Fruit fly (Drosophila melanogaster) whole organism, wandering third instar larva: ENCODE measurements around the gene SIFaR.

Experiments
- CG32264 ChIP-seq: fragments of 200-800 bp; sonication (Bioruptor generic); optimal IDR thresholded peaks from 2 replicates; lab custom pipeline; 2016; ENCODE audit warnings: missing biosample characterization, missing genetic modification characterization
- Dfd ChIP-seq: fragments of >200 bp; optimal IDR thresholded peaks from 2 replicates; lab custom pipeline; 2017; ENCODE audit warnings: missing biosample characterization, missing genetic modification characterization
- Dif ChIP-seq: fragments of 200-275, 200-300 bp; sonication (Bioruptor generic); optimal IDR thresholded peaks from 2 replicates; lab custom pipeline; 2018; ENCODE audit warnings: missing biosample characterization, missing genetic modification characterization; ENCODE audit not compliant: partially characterized antibody
- Hr78 ChIP-seq: fragments of >200 bp; optimal IDR thresholded peaks from 2 replicates; lab custom pipeline; 2017; ENCODE audit warnings: missing biosample characterization, missing genetic modification characterization
- Myc ChIP-seq: fragments of >200 bp; optimal IDR thresholded peaks from 2 replicates; lab custom pipeline; 2017
- Rel ChIP-seq, 2 experiments: fragments of 200-800 bp; sonication (Bioruptor generic) in 1 of 2; optimal IDR thresholded peaks; 2 replicates in 1 of 2; 3 replicates in 1 of 2; lab custom pipeline; 2016 to 2019; ENCODE audit warnings: mild to moderate bottlenecking in 2 of 2, missing biosample characterization in 2 of 2, missing genetic modification characterization in 2 of 2, moderate library complexity in 1 of 2
- Vsx2 ChIP-seq: fragments of 200-300, 225-300 bp; sonication (Bioruptor generic); optimal IDR thresholded peaks from 2 replicates; lab custom pipeline; 2018; ENCODE audit warnings: missing biosample characterization, missing genetic modification characterization; ENCODE audit not compliant: partially characterized antibody
- dl ChIP-seq, 2 experiments: fragments of 175-275, 200-275 bp in 1 of 2; fragments of 200-275 bp in 1 of 2; sonication (Bioruptor generic); optimal IDR thresholded peaks; lab custom pipeline; 2018; ENCODE audit warnings: mild to moderate bottlenecking in 2 of 2, missing biosample characterization in 2 of 2, missing genetic modification characterization in 2 of 2, moderate library complexity in 2 of 2; ENCODE audit not compliant: partially characterized antibody in 2 of 2, insufficient read depth in 1 of 2
- foxo ChIP-seq, 2 experiments: fragments of 200-800 bp; sonication (Bioruptor generic); optimal IDR thresholded peaks; 2 replicates in 1 of 2; 3 replicates in 1 of 2; lab custom pipeline; 2016 to 2017; ENCODE audit warnings: missing biosample characterization in 2 of 2, missing genetic modification characterization in 2 of 2
- fru ChIP-seq: fragments of 200-800 bp; sonication (Bioruptor generic); optimal IDR thresholded peaks from 3 replicates; lab custom pipeline; 2016; ENCODE audit warnings: missing biosample characterization, mild to moderate bottlenecking, missing genetic modification characterization
- h ChIP-seq: fragments of 200-800 bp; sonication (Bioruptor generic); optimal IDR thresholded peaks from 3 replicates; lab custom pipeline; 2016; ENCODE audit warnings: missing biosample characterization, mild to moderate bottlenecking, missing genetic modification characterization
- pan ChIP-seq: fragments of >200 bp; optimal IDR thresholded peaks from 2 replicates; lab custom pipeline; 2017
- sage ChIP-seq: fragments of 200-800 bp; sonication (Bioruptor generic); optimal IDR thresholded peaks from 2 replicates; lab custom pipeline; 2016; ENCODE audit warnings: missing biosample characterization, mild to moderate bottlenecking, missing genetic modification characterization
- usp ChIP-seq: fragments of >200 bp; optimal IDR thresholded peaks from 2 replicates; lab custom pipeline; 2017; ENCODE audit warnings: missing biosample characterization, missing genetic modification characterization

- TF ChIP-seq sage (GFP tag; lab: Kevin White, UChicago) = no peak
- no peak for TF ChIP-seq Rel (GFP tag; optimal IDR thresholded peaks at IDR 0.05; lab: Kevin White, UChicago)
- no peak for TF ChIP-seq Rel (tag; optimal IDR thresholded peaks at IDR 0.05; lab: Kevin White, UChicago)
- no peak for TF ChIP-seq CG32264 (GFP tag; lab: Kevin White, UChicago)
- TF ChIP-seq h (GFP tag; lab: Kevin White, UChicago) = peak; percentile 52
- no peak for TF ChIP-seq pan (lab: Kevin White, UChicago)
- TF ChIP-seq foxo (GFP tag; optimal IDR thresholded peaks at IDR 0.05; lab: Kevin White, UChicago) = peak in 1 of 2 experiments; percentile 59
- peak; percentile 48 for TF ChIP-seq fru (GFP tag; lab: Kevin White, UChicago)
- no peak for TF ChIP-seq Dfd (GFP tag; lab: Kevin White, UChicago)
- no peak for TF ChIP-seq Hr78 (GFP tag; lab: Kevin White, UChicago)
- TF ChIP-seq Myc (lab: Kevin White, UChicago) = no peak
- no peak for TF ChIP-seq Dif (GFP tag; lab: Kevin White, UChicago)
- no peak for TF ChIP-seq Vsx2
- TF ChIP-seq dl (GFP tag; optimal IDR thresholded peaks at IDR 0.05; lab: Kevin White, UChicago; ENCODE audit: insufficient read depth in 1 of 2, partially characterized antibody in 2 of 2) = no peak
- no peak for TF ChIP-seq usp (GFP tag; lab: Kevin White, UChicago)
These were observed 36.7 kb upstream of the SIFaR start for dm6 chr3R:21330542-21330941.
